Fruit fly (Drosophila melanogaster): ENCODE measurements around the gene sty.
A peak's percentile ranks its signal among the peaks of the same experiment; 100 is the strongest.

The sty gene

dm6 chr3L:3442751-3443524, 18.2 kb upstream of the sty start (continued):
- TF ChIP-seq CG8319 (GFP tag; optimal IDR thresholded peaks at IDR 0.05) (no peak), topi (GFP tag; optimal IDR thresholded peaks at IDR 0.05) (no peak), CG1621 (tag; optimal IDR thresholded peaks at IDR 0.05) (no peak), CG16779 (tag; optimal IDR thresholded peaks at IDR 0.05) (no peak), acj6 (GFP tag; optimal IDR thresholded peaks at IDR 0.05) (no peak), ss (GFP tag; optimal IDR thresholded peaks at IDR 0.05) (peak; percentile 0 to 3), fd85E (GFP tag; optimal IDR thresholded peaks at IDR 0.05) (no peak), CG11762 (GFP tag; optimal IDR thresholded peaks at IDR 0.05; ENCODE audit: insufficient read depth) (no peak), OdsH (GFP tag; optimal IDR thresholded peaks at IDR 0.05) (no peak), Gug (GFP tag; IDR thresholded peaks at IDR 0.05) (peak; percentile 36; the same call in 1 of the 2 replicates), Met (GFP tag; optimal IDR thresholded peaks at IDR 0.05) (no peak), CG10631 (GFP tag; optimal IDR thresholded peaks at IDR 0.05) (peak; percentile 42), Hr39 (GFP tag; optimal IDR thresholded peaks at IDR 0.05) (no peak), net (GFP tag; optimal IDR thresholded peaks at IDR 0.05) (no peak), Ets21C (GFP tag; optimal IDR thresholded peaks at IDR 0.05) (no peak), CG8632 (GFP tag; optimal IDR thresholded peaks at IDR 0.05) (no peak), spab (GFP tag; optimal IDR thresholded peaks at IDR 0.05) (peak; percentile 10), Sox102F (GFP tag; optimal IDR thresholded peaks at IDR 0.05) (no peak), vri (GFP tag; optimal IDR thresholded peaks at IDR 0.05) (peak; percentile 59), Eip78C (GFP tag) (peak; percentile 72), CG6276 (GFP tag; optimal IDR thresholded peaks at IDR 0.05) (no peak), Eip93F (GFP tag; optimal IDR thresholded peaks at IDR 0.05) (no peak)

- TF ChIP-seq CG6276 (GFP tag; optimal IDR thresholded peaks at IDR 0.05), result no peak
- TF ChIP-seq net (GFP tag; optimal IDR thresholded peaks at IDR 0.05), result peak; percentile 24
- peak; percentile 81 for TF ChIP-seq Ets96B (tag; optimal IDR thresholded peaks at IDR 0.05)
- no peak for TF ChIP-seq dac (GFP tag; optimal IDR thresholded peaks at IDR 0.05)
- no peak for TF ChIP-seq Ets21C (GFP tag; optimal IDR thresholded peaks at IDR 0.05)
- TF ChIP-seq spab (GFP tag; optimal IDR thresholded peaks at IDR 0.05), result peak; percentile 59
- peak; percentile 78 for TF ChIP-seq CG3032 (tag; optimal IDR thresholded peaks at IDR 0.05)
- peak; percentile 37; the same call in 1 of the 3 replicates for TF ChIP-seq CG8119 (GFP tag; IDR thresholded peaks at IDR 0.05)
- TF ChIP-seq esn (GFP tag; optimal IDR thresholded peaks at IDR 0.05), result peak; percentile 31
- peak; percentile 39 for TF ChIP-seq Eip75B (GFP tag; optimal IDR thresholded peaks at IDR 0.05)
- peak; percentile 57 for TF ChIP-seq Met (GFP tag; optimal IDR thresholded peaks at IDR 0.05)
- no peak for TF ChIP-seq fd85E (GFP tag; optimal IDR thresholded peaks at IDR 0.05)
- peak; percentile 45 for TF ChIP-seq acj6 (GFP tag; optimal IDR thresholded peaks at IDR 0.05)
- peak; percentile 66 for TF ChIP-seq CG6808 (GFP tag; optimal IDR thresholded peaks at IDR 0.05)
- TF ChIP-seq CG6854 (GFP tag; optimal IDR thresholded peaks at IDR 0.05), result no peak
- no peak for TF ChIP-seq Gug (GFP tag; IDR thresholded peaks at IDR 0.05)
- TF ChIP-seq CG16779 (tag; optimal IDR thresholded peaks at IDR 0.05), result no peak
- TF ChIP-seq CG1621 (tag; optimal IDR thresholded peaks at IDR 0.05), result peak; percentile 36
- no peak for TF ChIP-seq CG15336 (GFP tag; IDR thresholded peaks at IDR 0.05)
- TF ChIP-seq pdm3 (GFP tag; optimal IDR thresholded peaks at IDR 0.05), result peak; percentile 35
- TF ChIP-seq Eip78C (GFP tag), result peak; percentile 88
- TF ChIP-seq achi (GFP tag; optimal IDR thresholded peaks at IDR 0.05), result peak; percentile 56
- no peak for TF ChIP-seq Blimp-1 (GFP tag; optimal IDR thresholded peaks at IDR 0.05)
- peak; percentile 15 for TF ChIP-seq OdsH (GFP tag; optimal IDR thresholded peaks at IDR 0.05)
- peak; percentile 61 for TF ChIP-seq CG3919 (GFP tag; optimal IDR thresholded peaks at IDR 0.05)
- TF ChIP-seq CG11762 (GFP tag; optimal IDR thresholded peaks at IDR 0.05; ENCODE audit: insufficient read depth), result no peak
- TF ChIP-seq CG11902 (GFP tag; optimal IDR thresholded peaks at IDR 0.05), result no peak
- TF ChIP-seq eg (GFP tag; IDR thresholded peaks at IDR 0.05), result no peak
- no peak for TF ChIP-seq CG6792 (GFP tag; optimal IDR thresholded peaks at IDR 0.05)
- peak; percentile 72 for TF ChIP-seq CG10669 (GFP tag; optimal IDR thresholded peaks at IDR 0.05)
- peak; percentile 58 for TF ChIP-seq CG10631 (GFP tag; optimal IDR thresholded peaks at IDR 0.05)
- no peak for TF ChIP-seq Sox15 (GFP tag; optimal IDR thresholded peaks at IDR 0.05)
- TF ChIP-seq lz (GFP tag; optimal IDR thresholded peaks at IDR 0.05), result no peak
- TF ChIP-seq Sox14 (GFP tag; optimal IDR thresholded peaks at IDR 0.05), result peak; percentile 49
- TF ChIP-seq CG11294 (GFP tag; IDR thresholded peaks at IDR 0.05), result no peak
- TF ChIP-seq CG8319 (GFP tag; optimal IDR thresholded peaks at IDR 0.05), result no peak
- no peak for TF ChIP-seq CG32006 (GFP tag; optimal IDR thresholded peaks at IDR 0.05)
These were observed 17.3 kb upstream of the sty start for dm6 chr3L:3441763-3442673.
